Fruit fly (Drosophila melanogaster) whole organism, embryonic: ENCODE results near the gene CG4839.

ENCODE experiments used
- Asciz ChIP-seq: fragments of 200-800 bp; sonication (Bioruptor generic); optimal IDR thresholded peaks from 2 replicates; lab custom pipeline; 2017; ENCODE audit warnings: missing biosample characterization, mild to moderate bottlenecking, missing genetic modification characterization, missing genetic modification reagents
- CG11247 ChIP-seq: fragments of 200-800 bp; sonication (Bioruptor generic); IDR thresholded peaks from 2 replicates; pipeline ENCODE4 v1.3.6; 2022; ENCODE audit warnings: missing biosample characterization, missing genetic modification characterization
- CG11504 ChIP-seq: fragments of 200-800 bp; sonication (Bioruptor generic); optimal IDR thresholded peaks from 3 replicates; lab custom pipeline; 2019; ENCODE audit warnings: missing biosample characterization, mild to moderate bottlenecking, missing genetic modification characterization, moderate library complexity
- CG12236 ChIP-seq: fragments of 200-800 bp; sonication (Bioruptor generic); optimal IDR thresholded peaks from 2 replicates; lab custom pipeline; 2016; ENCODE audit warnings: missing biosample characterization, missing genetic modification characterization
- CG13123 ChIP-seq: fragments of 200-800 bp; sonication (Bioruptor generic); optimal IDR thresholded peaks from 2 replicates; lab custom pipeline; 2016; ENCODE audit warnings: missing biosample characterization, missing genetic modification characterization
- CG13624 ChIP-seq: fragments of 200-800 bp; sonication (Bioruptor generic); optimal IDR thresholded peaks from 2 replicates; lab custom pipeline; 2016; ENCODE audit warnings: missing biosample characterization, missing genetic modification characterization
- CG14710 ChIP-seq: fragments of 200-800 bp; sonication (Bioruptor generic); optimal IDR thresholded peaks from 3 replicates; lab custom pipeline; 2019; ENCODE audit warnings: missing biosample characterization, mild to moderate bottlenecking, missing genetic modification characterization, moderate library complexity
- CG1602 ChIP-seq: fragments of 200-800 bp; sonication (Bioruptor generic); optimal IDR thresholded peaks from 3 replicates; lab custom pipeline; 2016; ENCODE audit warnings: missing biosample characterization, missing genetic modification characterization
- CG16779 ChIP-seq: fragments of 200-800 bp; sonication (Bioruptor generic); IDR thresholded peaks from 2 replicates; pipeline ENCODE4 v1.3.6; 2022; ENCODE audit warnings: missing biosample characterization, missing genetic modification characterization
- CG17912 ChIP-seq: fragments of 200-800 bp; sonication (Bioruptor generic); optimal IDR thresholded peaks from 2 replicates; lab custom pipeline; 2018; ENCODE audit warnings: missing biosample characterization, mild to moderate bottlenecking, missing genetic modification characterization
- CG18011 ChIP-seq: fragments of 200-800 bp; sonication (Bioruptor generic); optimal IDR thresholded peaks from 2 replicates; lab custom pipeline; 2017; ENCODE audit warnings: missing biosample characterization, missing genetic modification characterization, mild to moderate bottlenecking, moderate library complexity, missing genotype
- CG2120 ChIP-seq: fragments of 200-800 bp; sonication (Bioruptor generic); optimal IDR thresholded peaks from 3 replicates; lab custom pipeline; 2016; ENCODE audit warnings: missing biosample characterization, missing genetic modification characterization
- CG2678 ChIP-seq: fragments of 200-800 bp; sonication (Bioruptor generic); optimal IDR thresholded peaks from 3 replicates; lab custom pipeline; 2019; ENCODE audit warnings: missing biosample characterization, mild to moderate bottlenecking, missing genetic modification characterization, moderate library complexity
- CG2875 ChIP-seq: fragments of 200-800 bp; sonication (Bioruptor generic); optimal IDR thresholded peaks from 2 replicates; lab custom pipeline; 2017; ENCODE audit warnings: missing biosample characterization, mild to moderate bottlenecking, missing genetic modification characterization, missing genetic modification reagents
- CG3995 ChIP-seq: fragments of 200-800 bp; sonication (Bioruptor generic); optimal IDR thresholded peaks from 3 replicates; lab custom pipeline; 2016; ENCODE audit warnings: missing biosample characterization, missing genetic modification characterization
- CG7372 ChIP-seq: fragments of 200-800 bp; sonication (Bioruptor generic); IDR thresholded peaks from 2 replicates; pipeline ENCODE4 v1.3.6; 2022; ENCODE audit warnings: missing biosample characterization, missing genetic modification characterization
- CG7987 ChIP-seq: fragments of 200-800 bp; sonication (Bioruptor generic); optimal IDR thresholded peaks from 2 replicates; lab custom pipeline; 2018; ENCODE audit warnings: missing biosample characterization, mild to moderate bottlenecking, missing genetic modification characterization, moderate library complexity
- CG8765 ChIP-seq: fragments of 200-800 bp; sonication (Bioruptor generic); IDR thresholded peaks from 2 replicates; pipeline ENCODE4 v1.3.6; 2022; ENCODE audit warnings: missing biosample characterization, missing genetic modification characterization
- CG9727 ChIP-seq: fragments of 200-800 bp; sonication (Bioruptor generic); optimal IDR thresholded peaks from 3 replicates; lab custom pipeline; 2017; ENCODE audit warnings: missing biosample characterization, mild to moderate bottlenecking, missing genetic modification characterization
- CG9932 ChIP-seq: fragments of 200-800 bp; sonication (Bioruptor generic); IDR thresholded peaks from 2 replicates; pipeline ENCODE4 v1.3.6; 2022; ENCODE audit warnings: missing biosample characterization, missing genetic modification characterization
- Dp ChIP-seq: fragments of 200-800 bp; sonication (Bioruptor generic); optimal IDR thresholded peaks from 2 replicates; lab custom pipeline; 2018; ENCODE audit warnings: missing biosample characterization, mild to moderate bottlenecking, missing genetic modification characterization, moderate library complexity
- E2f2 ChIP-seq: fragments of 200-800 bp; sonication (Bioruptor generic); IDR thresholded peaks from 2 replicates; pipeline ENCODE4 v1.3.6; 2022; ENCODE audit warnings: missing biosample characterization, missing genetic modification characterization
- GATAe ChIP-seq: fragments of 200-800 bp; sonication (Bioruptor generic); conservative IDR thresholded peaks from 2 replicates; pipeline ENCODE4 v1.3.6; 2022; ENCODE audit warnings: missing biosample characterization, missing genetic modification characterization
- H2.0 ChIP-seq: fragments of 200-800 bp; sonication (Bioruptor generic); IDR thresholded peaks from 2 replicates; pipeline ENCODE4 v1.3.6; 2022; ENCODE audit warnings: missing biosample characterization, missing genetic modification characterization
- Hmr ChIP-seq: fragments of 200-800 bp; sonication (Bioruptor generic); optimal IDR thresholded peaks from 3 replicates; lab custom pipeline; 2017; ENCODE audit warnings: mild to moderate bottlenecking, missing biosample characterization, missing genetic modification reagents, missing genetic modification characterization
- Rx ChIP-seq: fragments of 200-800 bp; sonication (Bioruptor generic); IDR thresholded peaks from 2 replicates; pipeline ENCODE4 v1.3.6; 2022; ENCODE audit warnings: missing biosample characterization, missing genetic modification characterization
- Sry-δ ChIP-seq: fragments of 200-800 bp; sonication (Bioruptor generic); optimal IDR thresholded peaks from 2 replicates; lab custom pipeline; 2016; ENCODE audit warnings: missing biosample characterization, missing genetic modification characterization
- TFAM ChIP-seq: fragments of 200-800 bp; sonication (Bioruptor generic); optimal IDR thresholded peaks from 2 replicates; lab custom pipeline; 2017; ENCODE audit warnings: missing biosample characterization, missing genetic modification characterization, inconsistent platforms
- Xbp1 ChIP-seq: fragments of 200-800 bp; sonication (Bioruptor generic); optimal IDR thresholded peaks from 3 replicates; lab custom pipeline; 2016; ENCODE audit warnings: missing biosample characterization, mild to moderate bottlenecking, missing genetic modification characterization
- ash1 ChIP-seq: fragments of 200-800 bp; sonication (Bioruptor generic); optimal IDR thresholded peaks from 2 replicates; lab custom pipeline; 2018; ENCODE audit warnings: missing biosample characterization, mild to moderate bottlenecking, missing genetic modification characterization
- bowl ChIP-seq: fragments of 200-800 bp; sonication (Bioruptor generic); IDR thresholded peaks from 2 replicates; pipeline ENCODE4 v1.3.6; 2022; ENCODE audit warnings: missing biosample characterization, missing genetic modification characterization
- dmrt99B ChIP-seq: fragments of 200-800 bp; sonication (Bioruptor generic); optimal IDR thresholded peaks from 2 replicates; lab custom pipeline; 2018; ENCODE audit warnings: missing biosample characterization, mild to moderate bottlenecking, missing genetic modification characterization, moderate library complexity
- exex ChIP-seq: fragments of 200-800 bp; sonication (Bioruptor generic); optimal IDR thresholded peaks from 4 replicates; lab custom pipeline; 2018; ENCODE audit warnings: missing biosample characterization, mild to moderate bottlenecking, missing genetic modification characterization, moderate library complexity
- fd96Cb ChIP-seq: fragments of 200-800 bp; sonication (Bioruptor generic); optimal IDR thresholded peaks from 2 replicates; lab custom pipeline; 2018; ENCODE audit warnings: missing biosample characterization, mild to moderate bottlenecking, missing genetic modification characterization, moderate library complexity
- gcm ChIP-seq: fragments of 200-800 bp; sonication (Bioruptor generic); optimal IDR thresholded peaks from 2 replicates; lab custom pipeline; 2019; ENCODE audit warnings: missing biosample characterization, mild to moderate bottlenecking, missing genetic modification characterization, moderate library complexity
- gro ChIP-seq: fragments of 200-800 bp; sonication (Bioruptor generic); optimal IDR thresholded peaks from 2 replicates; lab custom pipeline; 2016; ENCODE audit warnings: missing biosample characterization, missing genetic modification characterization
- gsb ChIP-seq: fragments of 200-800 bp; sonication (Bioruptor generic); IDR thresholded peaks from 2 replicates; pipeline ENCODE4 v1.3.6; 2022; ENCODE audit warnings: missing biosample characterization, missing genetic modification characterization
- gt ChIP-seq: fragments of 200-800 bp; sonication (Bioruptor generic); IDR thresholded peaks from 2 replicates; pipeline ENCODE4 v1.3.6; 2022; ENCODE audit warnings: missing biosample characterization, missing genetic modification characterization
- hb ChIP-seq: fragments of 200-800 bp; sonication (Bioruptor generic); IDR thresholded peaks from 3 replicates; pipeline ENCODE4 v1.3.6; 2022; ENCODE audit warnings: missing biosample characterization, missing genetic modification characterization; ENCODE audit not compliant: partially characterized antibody
- inv ChIP-seq: fragments of 200-800 bp; sonication (Bioruptor generic); IDR thresholded peaks from 2 replicates; pipeline ENCODE4 v1.3.6; 2022; ENCODE audit warnings: missing biosample characterization, missing genetic modification characterization; ENCODE audit not compliant: partially characterized antibody
- jumu ChIP-seq: fragments of 200-800 bp; sonication (Bioruptor generic); optimal IDR thresholded peaks from 3 replicates; lab custom pipeline; 2016; ENCODE audit warnings: missing biosample characterization, missing genetic modification characterization
- lab ChIP-seq: fragments of 200-800 bp; sonication (Bioruptor generic); optimal IDR thresholded peaks from 3 replicates; lab custom pipeline; 2017; ENCODE audit warnings: missing biosample characterization, missing genetic modification characterization, mild to moderate bottlenecking, moderate library complexity, missing genetic modification reagents
- mirr ChIP-seq: fragments of 200-800 bp; sonication (Bioruptor generic); optimal IDR thresholded peaks from 3 replicates; lab custom pipeline; 2018; ENCODE audit warnings: missing biosample characterization, mild to moderate bottlenecking, missing genetic modification characterization
- pzg ChIP-seq: fragments of 200-800 bp; sonication (Bioruptor generic); optimal IDR thresholded peaks from 3 replicates; lab custom pipeline; 2018; ENCODE audit warnings: missing biosample characterization, mild to moderate bottlenecking, missing genetic modification characterization, moderate library complexity
- rib ChIP-seq: fragments of 200-800 bp; sonication (Bioruptor generic); IDR thresholded peaks from 2 replicates; pipeline ENCODE4 v1.3.6; 2022; ENCODE audit warnings: missing biosample characterization, missing genetic modification characterization
- sd ChIP-seq: fragments of 200-800 bp; sonication (Bioruptor generic); optimal IDR thresholded peaks from 3 replicates; lab custom pipeline; 2018; ENCODE audit warnings: missing biosample characterization, mild to moderate bottlenecking, missing genetic modification characterization, moderate library complexity
- sens-2 ChIP-seq: fragments of 200-800 bp; sonication (Bioruptor generic); IDR thresholded peaks from 2 replicates; pipeline ENCODE4 v1.3.6; 2022; ENCODE audit warnings: missing biosample characterization, missing genetic modification characterization
- seq ChIP-seq: fragments of 200-800 bp; sonication (Bioruptor generic); IDR thresholded peaks from 2 replicates; pipeline ENCODE4 v1.3.6; 2022; ENCODE audit warnings: missing biosample characterization, missing genetic modification characterization
- tup ChIP-seq: fragments of 200-800 bp; sonication (Bioruptor generic); optimal IDR thresholded peaks from 2 replicates; lab custom pipeline; 2016; ENCODE audit warnings: missing biosample characterization, mild to moderate bottlenecking, missing genetic modification characterization, moderate library complexity
- zen ChIP-seq: fragments of 200-800 bp; sonication (Bioruptor generic); optimal IDR thresholded peaks from 3 replicates; lab custom pipeline; 2018; ENCODE audit warnings: missing biosample characterization, mild to moderate bottlenecking, missing genetic modification characterization, moderate library complexity

Gene CG4839

DNA sequence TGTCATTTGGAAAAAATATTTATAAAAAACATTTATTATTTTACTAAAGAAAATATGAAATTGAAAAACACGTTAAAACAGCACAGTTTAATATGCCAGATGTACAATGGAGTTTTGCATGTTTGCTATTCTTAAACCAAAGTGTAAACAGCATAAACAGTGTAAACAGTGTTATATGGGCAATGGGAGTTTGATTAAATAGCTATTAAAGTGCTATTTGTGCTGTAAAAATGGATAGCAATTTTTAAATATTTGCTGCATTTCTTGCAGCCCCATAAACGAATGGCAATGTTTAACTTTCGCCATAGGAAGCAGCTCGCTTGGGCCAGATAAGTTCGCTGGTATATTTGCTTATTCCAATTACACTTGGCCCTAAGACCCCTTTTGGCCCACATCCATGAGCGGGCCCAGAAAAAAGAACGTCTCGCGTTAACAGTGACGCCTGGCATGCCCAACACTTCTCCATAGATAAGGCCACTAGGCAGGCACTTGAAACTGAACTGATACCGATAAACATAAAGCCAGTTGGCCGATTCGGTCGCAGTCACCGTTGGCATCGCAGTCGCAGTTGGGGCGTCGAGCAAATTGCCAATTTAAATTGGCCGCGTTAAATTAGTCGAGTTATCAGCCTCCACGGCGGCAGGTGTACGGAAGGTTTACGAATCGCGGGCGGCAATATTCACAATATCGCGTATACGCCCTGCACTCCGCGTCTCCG lies at the start of gene CG4839 (continued):
- TF ChIP-seq fd96Cb (tag; lab: Kevin White, UChicago) (no peak), inv (peak; percentile 36; the same call in 1 of the 2 replicates), CG2678 (peak; percentile 27), Sry-δ (GFP tag; lab: Kevin White, UChicago) (no peak), CG2875 (no peak), GATAe (GFP tag; lab: Robert Waterston, UW) (peak; percentile 87), E2f2 (GFP tag; lab: Robert Waterston, UW) (no peak), seq (no peak), pzg (GFP tag; lab: Kevin White, UChicago) (peak; percentile 5), gsb (no peak), rib (0 out of 2 replicates have a peak, but pooled peaks have one; percentile 43), hb (no peak), CG14710 (tag; lab: Kevin White, UChicago) (no peak), CG11504 (no peak), gt (GFP tag; lab: Robert Waterston, UW) (no peak), mirr (GFP tag; lab: Kevin White, UChicago) (peak; percentile 90), ash1 (GFP tag; lab: Kevin White, UChicago) (no peak), tup (GFP tag; lab: Kevin White, UChicago) (no peak), zen (tag; lab: Kevin White, UChicago) (no peak), CG7372 (0 out of 2 replicates have a peak, but pooled peaks have one; percentile 37), sens-2 (GFP tag; lab: Robert Waterston, UW) (no peak), Asciz (GFP tag; lab: Kevin White, UChicago) (no peak), CG8765 (GFP tag; lab: Robert Waterston, UW) (no peak), CG9932 (GFP tag; lab: Robert Waterston, UW) (peak; percentile 43; the same call in 1 of the 2 replicates), gro (peak; percentile 35), CG17912 (GFP tag; lab: Kevin White, UChicago) (no peak), Xbp1 (no peak), bowl (no peak), Rx (GFP tag; lab: Robert Waterston, UW) (no peak), Hmr (GFP tag; lab: Kevin White, UChicago) (peak; percentile 1), CG7987 (GFP tag; lab: Kevin White, UChicago) (peak; percentile 1), lab (GFP tag; lab: Kevin White, UChicago) (peak; percentile 51), CG2120 (GFP tag; lab: Kevin White, UChicago) (peak; percentile 35), CG3995 (GFP tag; lab: Kevin White, UChicago) (peak; percentile 89), exex (tag; lab: Kevin White, UChicago) (peak; percentile 99), CG18011 (GFP tag; lab: Kevin White, UChicago) (no peak), CG9727 (GFP tag; lab: Kevin White, UChicago) (no peak), CG16779 (no peak), Dp (GFP tag; lab: Kevin White, UChicago) (no peak), H2.0 (GFP tag; lab: Robert Waterston, UW) (no peak), CG13624 (GFP tag; lab: Kevin White, UChicago) (no peak), TFAM (GFP tag; lab: Kevin White, UChicago) (no peak), sd (tag; lab: Kevin White, UChicago) (peak; percentile 33), jumu (GFP tag; lab: Kevin White, UChicago) (no peak), gcm (GFP tag; lab: Kevin White, UChicago) (no peak), CG12236 (GFP tag; lab: Kevin White, UChicago) (no peak), dmrt99B (tag; lab: Kevin White, UChicago) (peak; percentile 7), CG1602 (GFP tag; lab: Kevin White, UChicago) (no peak), CG11247 (GFP tag; lab: Robert Waterston, UW) (no peak), CG13123 (GFP tag; lab: Kevin White, UChicago) (no peak)
